5 fruit fly cellular contexts compared by ENCODE assay signal in genomic region chr3L:17475979-17476393, dm6.
TF ChIP-seq lines count a peak whose summit lies in the region.

CG34250 (plus strand) TSS chr3L:17476222.

- TF ChIP-seq CTCF in whole organism, embryonic (GFP tag; optimal IDR thresholded peaks at IDR 0.05; lab: Kevin White, UChicago), result peak; percentile 66

TF ChIP-seq in whole organism, adult, 20 proteins besides CTCF, POLR2A, EP300 and RAD21 (continues in another document):
- TF ChIP-seq CG12768 (GFP tag; optimal IDR thresholded peaks at IDR 0.05; lab: Kevin White, UChicago) (no peak), kay (GFP tag; lab: Kevin White, UChicago; ENCODE audit: borderline replicate concordance) (peak; percentile 80), Crg-1 (GFP tag; optimal IDR thresholded peaks at IDR 0.05; lab: Kevin White, UChicago) (peak; percentile 51), pad (GFP tag; optimal IDR thresholded peaks at IDR 0.05; lab: Kevin White, UChicago) (no peak), CG5204 (GFP tag; optimal IDR thresholded peaks at IDR 0.05; lab: Kevin White, UChicago) (no peak), CG7045 (GFP tag; optimal IDR thresholded peaks at IDR 0.05; lab: Kevin White, UChicago) (peak; percentile 52), toe (GFP tag; optimal IDR thresholded peaks at IDR 0.05; lab: Kevin White, UChicago) (peak; percentile 45), CG1620 (GFP tag; optimal IDR thresholded peaks at IDR 0.05; lab: Kevin White, UChicago) (peak; percentile 33), cnc (optimal IDR thresholded peaks at IDR 0.05; lab: Kevin White, UChicago) (no peak), CG33017 (tag; optimal IDR thresholded peaks at IDR 0.05; lab: Kevin White, UChicago) (no peak), CG7101 (tag; optimal IDR thresholded peaks at IDR 0.05; lab: Kevin White, UChicago) (no peak), ovo (GFP tag; optimal IDR thresholded peaks at IDR 0.05; lab: Kevin White, UChicago) (peak; percentile 42), CG14711 (tag; optimal IDR thresholded peaks at IDR 0.05; lab: Kevin White, UChicago) (peak; percentile 67), Mnt (GFP tag; optimal IDR thresholded peaks at IDR 0.05; lab: Kevin White, UChicago) (peak; percentile 51), CG11617 (GFP tag; optimal IDR thresholded peaks at IDR 0.05; lab: Kevin White, UChicago) (peak; percentile 55), Hr96 (GFP tag; optimal IDR thresholded peaks at IDR 0.05; lab: Kevin White, UChicago) (no peak), tj (GFP tag; optimal IDR thresholded peaks at IDR 0.05; lab: Kevin White, UChicago) (peak; percentile 52), Clk (GFP tag; optimal IDR thresholded peaks at IDR 0.05; lab: Kevin White, UChicago) (no peak)

TF ChIP-seq in whole organism, embryonic, 481 proteins besides CTCF, POLR2A, EP300 and RAD21 (continues in another document):
- TF ChIP-seq dmrt99B (tag; optimal IDR thresholded peaks at IDR 0.05; lab: Kevin White, UChicago) (no peak), pita (GFP tag; optimal IDR thresholded peaks at IDR 0.05; lab: Kevin White, UChicago) (peak; percentile 71), seq (GFP tag; IDR thresholded peaks at IDR 0.05; lab: Robert Waterston, UW) (no peak), exex (tag; optimal IDR thresholded peaks at IDR 0.05; lab: Kevin White, UChicago) (peak; percentile 30), amos (GFP tag; IDR thresholded peaks at IDR 0.05; lab: Robert Waterston, UW; ENCODE audit: partially characterized antibody) (peak; percentile 78; the same call in 1 of the 2 replicates), CG5245 (GFP tag; optimal IDR thresholded peaks at IDR 0.05; lab: Kevin White, UChicago) (peak; percentile 22), Dref (GFP tag; IDR thresholded peaks at IDR 0.05; lab: Robert Waterston, UW) (peak; percentile 89), gsb (GFP tag; IDR thresholded peaks at IDR 0.05; lab: Robert Waterston, UW) (no peak), CG4820 (GFP tag; optimal IDR thresholded peaks at IDR 0.05; lab: Kevin White, UChicago) (no peak), CG13624 (GFP tag; optimal IDR thresholded peaks at IDR 0.05; lab: Kevin White, UChicago) (no peak), CG10209 (GFP tag; optimal IDR thresholded peaks at IDR 0.05; lab: Kevin White, UChicago) (peak; percentile 39), tin (GFP tag; optimal IDR thresholded peaks at IDR 0.05; lab: Kevin White, UChicago) (peak; percentile 16), CG30431 (GFP tag; optimal IDR thresholded peaks at IDR 0.05; lab: Kevin White, UChicago) (no peak), CG6272 (GFP tag; IDR thresholded peaks at IDR 0.05; lab: Robert Waterston, UW) (no peak), Scr (GFP tag; IDR thresholded peaks at IDR 0.05; lab: Robert Waterston, UW; ENCODE audit: partially characterized antibody) (peak; percentile 82), B-H2 (GFP tag; optimal IDR thresholded peaks at IDR 0.05; lab: Kevin White, UChicago) (peak; percentile 60), ERR (GFP tag; optimal IDR thresholded peaks at IDR 0.05; lab: Kevin White, UChicago) (no peak), nerfin-1 (tag; optimal IDR thresholded peaks at IDR 0.05; lab: Kevin White, UChicago) (peak; percentile 25), CG4282 (GFP tag; optimal IDR thresholded peaks at IDR 0.05; lab: Kevin White, UChicago) (no peak)

TF ChIP-seq in whole organism, prepupa, 60 proteins besides CTCF, POLR2A, EP300 and RAD21 (continues in another document):
- TF ChIP-seq achi (GFP tag; optimal IDR thresholded peaks at IDR 0.05; lab: Kevin White, UChicago), result no peak
- TF ChIP-seq CG16779 (tag; optimal IDR thresholded peaks at IDR 0.05; lab: Kevin White, UChicago), result no peak
- TF ChIP-seq vri (GFP tag; optimal IDR thresholded peaks at IDR 0.05; lab: Kevin White, UChicago), result peak; percentile 35
- no peak for TF ChIP-seq svp (GFP tag; lab: Kevin White, UChicago)
- TF ChIP-seq spab (GFP tag; optimal IDR thresholded peaks at IDR 0.05; lab: Kevin White, UChicago), result no peak
- no peak for TF ChIP-seq eg (GFP tag; IDR thresholded peaks at IDR 0.05; lab: Robert Waterston, UW)
- no peak for TF ChIP-seq Sox102F (GFP tag; optimal IDR thresholded peaks at IDR 0.05; lab: Kevin White, UChicago)
- no peak for TF ChIP-seq CG10669 (GFP tag; optimal IDR thresholded peaks at IDR 0.05; lab: Kevin White, UChicago)
- TF ChIP-seq Gug (GFP tag; IDR thresholded peaks at IDR 0.05; lab: Robert Waterston, UW), result no peak
- peak; percentile 93 for TF ChIP-seq fkh (GFP tag; optimal IDR thresholded peaks at IDR 0.05; lab: Kevin White, UChicago)
- TF ChIP-seq esn (GFP tag; optimal IDR thresholded peaks at IDR 0.05; lab: Kevin White, UChicago), result peak; percentile 36
- TF ChIP-seq Eip78C (GFP tag; lab: Kevin White, UChicago), result peak; percentile 79
- peak; percentile 29 for TF ChIP-seq topi (GFP tag; optimal IDR thresholded peaks at IDR 0.05; lab: Kevin White, UChicago)
- TF ChIP-seq CG9139 (GFP tag; optimal IDR thresholded peaks at IDR 0.05; lab: Kevin White, UChicago), result no peak
- TF ChIP-seq Hr38 (GFP tag; optimal IDR thresholded peaks at IDR 0.05; lab: Kevin White, UChicago), result no peak
- TF ChIP-seq Ets21C (GFP tag; optimal IDR thresholded peaks at IDR 0.05; lab: Kevin White, UChicago), result no peak
- no peak for TF ChIP-seq CG11902 (GFP tag; optimal IDR thresholded peaks at IDR 0.05; lab: Kevin White, UChicago)
- TF ChIP-seq CG7368 (GFP tag; optimal IDR thresholded peaks at IDR 0.05; lab: Kevin White, UChicago), result no peak
- TF ChIP-seq CG1621 (tag; optimal IDR thresholded peaks at IDR 0.05; lab: Kevin White, UChicago), result no peak
- TF ChIP-seq CG34406 (GFP tag; optimal IDR thresholded peaks at IDR 0.05; lab: Kevin White, UChicago), result no peak
- no peak for TF ChIP-seq CG11294 (GFP tag; IDR thresholded peaks at IDR 0.05; lab: Robert Waterston, UW)

TF ChIP-seq in whole organism, pupa, 21 proteins besides CTCF, POLR2A, EP300 and RAD21:
- TF ChIP-seq CG14655 (GFP tag; optimal IDR thresholded peaks at IDR 0.05; lab: Kevin White, UChicago) (no peak), D1 (tag; optimal IDR thresholded peaks at IDR 0.05; lab: Kevin White, UChicago) (peak; percentile 82), CG4496 (GFP tag; IDR thresholded peaks at IDR 0.05; lab: Robert Waterston, UW) (no peak), CG8301 (tag; optimal IDR thresholded peaks at IDR 0.05; lab: Kevin White, UChicago) (no peak), Pif1B (GFP tag; optimal IDR thresholded peaks at IDR 0.05; lab: Kevin White, UChicago) (no peak)

TF ChIP-seq in whole organism, wandering third instar larva, 38 proteins besides CTCF, POLR2A, EP300 and RAD21:
- TF ChIP-seq CG9705 (GFP tag; optimal IDR thresholded peaks at IDR 0.05; lab: Kevin White, UChicago) (no peak), h (GFP tag; optimal IDR thresholded peaks at IDR 0.05; lab: Kevin White, UChicago) (peak; percentile 62), dsf (GFP tag; optimal IDR thresholded peaks at IDR 0.05; lab: Kevin White, UChicago; ENCODE audit: borderline replicate concordance) (peak; percentile 67), rgr (GFP tag; optimal IDR thresholded peaks at IDR 0.05; lab: Kevin White, UChicago) (peak; percentile 37), br (GFP tag; optimal IDR thresholded peaks at IDR 0.05; lab: Kevin White, UChicago) (peak; percentile 14), sv (GFP tag; optimal IDR thresholded peaks at IDR 0.05; lab: Kevin White, UChicago) (no peak), HLH106 (tag; optimal IDR thresholded peaks at IDR 0.05; lab: Kevin White, UChicago) (peak; percentile 40), sage (GFP tag; optimal IDR thresholded peaks at IDR 0.05; lab: Kevin White, UChicago) (peak; percentile 50), Vsx2 (GFP tag; optimal IDR thresholded peaks at IDR 0.05; lab: Kevin White, UChicago; ENCODE audit: partially characterized antibody) (no peak), OdsH (GFP tag; optimal IDR thresholded peaks at IDR 0.05; lab: Kevin White, UChicago) (peak; percentile 30), brk (GFP tag; optimal IDR thresholded peaks at IDR 0.05; lab: Kevin White, UChicago) (peak; percentile 72), ey (GFP tag; optimal IDR thresholded peaks at IDR 0.05; lab: Kevin White, UChicago) (peak; percentile 4), Hr83 (GFP tag; optimal IDR thresholded peaks at IDR 0.05; lab: Kevin White, UChicago; ENCODE audit: poor library complexity, severe bottlenecking) (peak; percentile 13), Jra (GFP tag; optimal IDR thresholded peaks at IDR 0.05; lab: Kevin White, UChicago) (peak; percentile 68), fru (GFP tag; optimal IDR thresholded peaks at IDR 0.05; lab: Kevin White, UChicago) (peak; percentile 24), Hnf4 (GFP tag; optimal IDR thresholded peaks at IDR 0.05; lab: Kevin White, UChicago) (peak; percentile 59), tai (GFP tag; optimal IDR thresholded peaks at IDR 0.05; lab: Kevin White, UChicago) (peak; percentile 64), Sp1 (GFP tag; optimal IDR thresholded peaks at IDR 0.05; lab: Kevin White, UChicago) (peak; percentile 19), Rel (GFP tag; optimal IDR thresholded peaks at IDR 0.05; lab: Kevin White, UChicago) (no peak), Rel (tag; optimal IDR thresholded peaks at IDR 0.05; lab: Kevin White, UChicago) (peak; percentile 7), woc (GFP tag; optimal IDR thresholded peaks at IDR 0.05; lab: Kevin White, UChicago) (no peak), dl (GFP tag; optimal IDR thresholded peaks at IDR 0.05; lab: Kevin White, UChicago; ENCODE audit: insufficient read depth in 1 of 2, partially characterized antibody in 2 of 2) (no peak), Myc (optimal IDR thresholded peaks at IDR 0.05; lab: Kevin White, UChicago) (peak; percentile 11), pan (optimal IDR thresholded peaks at IDR 0.05; lab: Kevin White, UChicago) (no peak), psq (GFP tag; optimal IDR thresholded peaks at IDR 0.05; lab: Kevin White, UChicago) (peak; percentile 29), Hr78 (GFP tag; optimal IDR thresholded peaks at IDR 0.05; lab: Kevin White, UChicago) (no peak), usp (GFP tag; optimal IDR thresholded peaks at IDR 0.05; lab: Kevin White, UChicago) (no peak), foxo (GFP tag; optimal IDR thresholded peaks at IDR 0.05; lab: Kevin White, UChicago) (peak in 1 of 2 experiments; percentile 52), dmrt93B (GFP tag; optimal IDR thresholded peaks at IDR 0.05; lab: Kevin White, UChicago) (no peak), Dfd (GFP tag; optimal IDR thresholded peaks at IDR 0.05; lab: Kevin White, UChicago) (no peak)
